Worm (Caenorhabditis elegans): ENCODE data around the gene srx-59.

Gene srx-59

ce11 chrV:7017059-7017458 is 45.4 kb downstream of the srx-59 start, which contains the start of gene srsx-32:
srsx-32 (plus strand) TSS chrV:7017359.
- TF ChIP-seq nhr-21 (tag; optimal IDR thresholded peaks at IDR 0.05) (no peak), ztf-11 (tag; optimal IDR thresholded peaks at IDR 0.05) (no peak), dmd-4 (tag; optimal IDR thresholded peaks at IDR 0.05) (no peak), mdl-1 (tag; optimal IDR thresholded peaks at IDR 0.05) (no peak), sma-9 (GFP tag; optimal IDR thresholded peaks at IDR 0.05) (no peak), sma-9 (tag; optimal IDR thresholded peaks at IDR 0.05) (no peak), nhr-237 (tag; optimal IDR thresholded peaks at IDR 0.05) (no peak), crh-2 (tag; optimal IDR thresholded peaks at IDR 0.05) (no peak), ama-1 (optimal IDR thresholded peaks at IDR 0.05) (no peak), ztf-1 (GFP tag; conservative IDR thresholded peaks at IDR 0.05) (no peak), lin-11 (tag; optimal IDR thresholded peaks at IDR 0.05) (no peak), fos-1 (tag; optimal IDR thresholded peaks at IDR 0.05) (no peak), nhr-10 (tag; optimal IDR thresholded peaks at IDR 0.05) (no peak), ZK546.5 (tag; optimal IDR thresholded peaks at IDR 0.05) (no peak), elt-1 (tag; optimal IDR thresholded peaks at IDR 0.05) (no peak), unc-55 (GFP tag; optimal IDR thresholded peaks at IDR 0.05) (no peak), nhr-11 (tag; optimal IDR thresholded peaks at IDR 0.05) (no peak), mbf-1 (tag; optimal IDR thresholded peaks at IDR 0.05) (no peak), sma-3 (GFP tag; optimal IDR thresholded peaks at IDR 0.05) (no peak), ztf-4 (tag; optimal IDR thresholded peaks at IDR 0.05) (no peak)

DNA sequence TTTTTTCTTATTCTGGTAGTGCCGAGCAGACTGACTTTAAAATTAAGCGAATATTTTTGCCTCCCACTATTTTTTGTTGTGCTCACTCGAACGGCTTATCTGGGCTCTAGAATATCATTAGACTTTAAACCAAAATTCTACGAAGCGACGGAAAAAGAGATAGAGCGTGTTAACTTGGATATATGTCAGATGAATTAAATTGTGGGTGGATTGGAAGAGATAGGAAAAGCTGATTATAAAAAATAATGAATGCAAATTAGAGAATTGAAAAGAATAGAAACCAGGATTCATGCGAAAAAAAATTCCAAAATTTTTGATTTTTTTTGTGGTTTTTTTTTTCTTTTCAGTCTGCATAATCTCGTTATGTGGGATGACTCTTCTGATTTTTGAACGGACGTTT is 50.1 kb downstream of the srx-59 start, which contains the start of gene F20A1.4:
Gene F20A1.4 (minus strand): TSS at position 101 of the 400 bp plus-strand sequence.
- no peak for TF ChIP-seq ztf-1 (GFP tag; conservative IDR thresholded peaks at IDR 0.05)
- TF ChIP-seq mab-5 (tag; optimal IDR thresholded peaks at IDR 0.05) = no peak
- TF ChIP-seq mbf-1 (tag; optimal IDR thresholded peaks at IDR 0.05) = no peak
- no peak for TF ChIP-seq nhr-77 (tag; optimal IDR thresholded peaks at IDR 0.05)
- TF ChIP-seq unc-39 (tag; optimal IDR thresholded peaks at IDR 0.05) = no peak
- TF ChIP-seq sma-9 (GFP tag; optimal IDR thresholded peaks at IDR 0.05) = no peak
- TF ChIP-seq sma-9 (tag; optimal IDR thresholded peaks at IDR 0.05) = no peak
- no peak for TF ChIP-seq crh-2 (tag; optimal IDR thresholded peaks at IDR 0.05)
- no peak for TF ChIP-seq fos-1 (tag; optimal IDR thresholded peaks at IDR 0.05)
- no peak for TF ChIP-seq sem-4 (tag; optimal IDR thresholded peaks at IDR 0.05)
- TF ChIP-seq nhr-6 (tag; optimal IDR thresholded peaks at IDR 0.05) = no peak
- TF ChIP-seq alr-1 (tag; optimal IDR thresholded peaks at IDR 0.05) = no peak
- TF ChIP-seq aly-2 (tag; optimal IDR thresholded peaks at IDR 0.05) = no peak
- TF ChIP-seq elt-3 (tag; optimal IDR thresholded peaks at IDR 0.05) = no peak
- TF ChIP-seq mdl-1 (tag; optimal IDR thresholded peaks at IDR 0.05) = no peak

All from whole organism, L2 larva.